Worm (Caenorhabditis elegans) whole organism, L2 larva: ENCODE results near the gene F53F8.6.
A peak's percentile ranks its signal among the peaks of the same experiment; 100 is the strongest.

Source experiments
- R02D3.7 ChIP-seq: fragments of 150-350 bp; optimal IDR thresholded peaks from 2 replicates; lab custom pipeline; 2014; ENCODE audit warnings: missing biosample characterization, missing genetic modification characterization
- Y55F3AM.14 ChIP-seq: fragments of 200-800 bp; sonication (Bioruptor generic); optimal IDR thresholded peaks from 2 replicates; lab custom pipeline; 2018; ENCODE audit warnings: mild to moderate bottlenecking, missing genetic modification characterization, missing compliant biosample characterization
- alr-1 ChIP-seq: fragments of 150-350 bp; optimal IDR thresholded peaks from 2 replicates; lab custom pipeline; 2014; ENCODE audit warnings: missing biosample characterization, missing genetic modification characterization
- aly-2 ChIP-seq: fragments of 150-350 bp; optimal IDR thresholded peaks from 2 replicates; lab custom pipeline; 2014; ENCODE audit warnings: missing biosample characterization, missing genetic modification characterization
- blmp-1 ChIP-seq: sonication (generic microtip); optimal IDR thresholded peaks from 2 replicates; lab custom pipeline; 2017; ENCODE audit warnings: missing genetic modification characterization, mild to moderate bottlenecking, missing compliant biosample characterization, antibody characterized with exemption, moderate library complexity; ENCODE audit not compliant: insufficient read depth
- ceh-16 ChIP-seq: fragments of 150-350 bp; optimal IDR thresholded peaks from 2 replicates; lab custom pipeline; 2014; ENCODE audit warnings: missing biosample characterization, missing genetic modification characterization
- ceh-82 ChIP-seq: fragments of 150-350 bp; optimal IDR thresholded peaks from 2 replicates; lab custom pipeline; 2014; ENCODE audit warnings: missing biosample characterization, missing genetic modification characterization
- crh-2 ChIP-seq: sonication (generic microtip); optimal IDR thresholded peaks from 2 replicates; lab custom pipeline; 2017; ENCODE audit warnings: missing biosample characterization, missing genetic modification characterization
- dmd-4 ChIP-seq: sonication (generic microtip); optimal IDR thresholded peaks from 2 replicates; lab custom pipeline; 2017; ENCODE audit warnings: missing biosample characterization, missing genetic modification characterization
- egl-27 ChIP-seq: sonication (generic microtip); optimal IDR thresholded peaks from 3 replicates; lab custom pipeline; 2017; ENCODE audit warnings: missing biosample characterization, missing genetic modification reagents, missing genetic modification characterization
- elt-1 ChIP-seq: fragments of 150-350 bp; optimal IDR thresholded peaks from 2 replicates; lab custom pipeline; 2014; ENCODE audit warnings: missing biosample characterization, missing genetic modification characterization
- elt-3 ChIP-seq: sonication (generic microtip); optimal IDR thresholded peaks from 2 replicates; lab custom pipeline; 2017; ENCODE audit warnings: missing biosample characterization, missing genetic modification characterization
- fos-1 ChIP-seq: fragments of 150-350 bp; optimal IDR thresholded peaks from 2 replicates; lab custom pipeline; 2014; ENCODE audit warnings: missing biosample characterization, missing genetic modification characterization
- lin-11 ChIP-seq: fragments of 150-350 bp; sonication (generic microtip); optimal IDR thresholded peaks from 2 replicates; lab custom pipeline; 2014; ENCODE audit warnings: missing biosample characterization, missing genetic modification characterization, inconsistent platforms, mixed read lengths
- lin-13 ChIP-seq: fragments of 150-350 bp; optimal IDR thresholded peaks from 2 replicates; lab custom pipeline; 2014; ENCODE audit warnings: missing biosample characterization, missing genetic modification reagents, missing genetic modification characterization
- lsy-2 ChIP-seq, 2 experiments: fragments of 150-350 bp in 1 of 2; sonication (generic microtip) in 1 of 2; optimal IDR thresholded peaks; 2 replicates each; lab custom pipeline; 2014 to 2017; ENCODE audit warnings: missing biosample characterization in 2 of 2, missing genetic modification characterization in 2 of 2
- mab-5 ChIP-seq: fragments of 150-350 bp; optimal IDR thresholded peaks from 2 replicates; lab custom pipeline; 2014; ENCODE audit warnings: missing biosample characterization, missing genetic modification characterization
- mbf-1 ChIP-seq: sonication (generic microtip); optimal IDR thresholded peaks from 2 replicates; lab custom pipeline; 2017; ENCODE audit warnings: missing biosample characterization, missing genetic modification characterization
- nhr-11 ChIP-seq: fragments of 150-350 bp; optimal IDR thresholded peaks from 2 replicates; lab custom pipeline; 2014; ENCODE audit warnings: missing biosample characterization, missing genetic modification characterization
- nhr-12 ChIP-seq: fragments of 150-350 bp; optimal IDR thresholded peaks from 2 replicates; lab custom pipeline; 2014; ENCODE audit warnings: missing biosample characterization, missing genetic modification characterization
- nhr-129 ChIP-seq: fragments of 150-350 bp; optimal IDR thresholded peaks from 2 replicates; lab custom pipeline; 2014; ENCODE audit warnings: missing biosample characterization, missing genetic modification characterization
- nhr-21 ChIP-seq: fragments of 150-350 bp; optimal IDR thresholded peaks from 2 replicates; lab custom pipeline; 2014; ENCODE audit warnings: missing biosample characterization, missing genetic modification characterization
- nhr-25 ChIP-seq: fragments of 150-350 bp; sonication (generic microtip); optimal IDR thresholded peaks from 3 replicates; lab custom pipeline; 2014; ENCODE audit warnings: missing biosample characterization, missing genetic modification characterization
- nhr-77 ChIP-seq: fragments of 150-350 bp; optimal IDR thresholded peaks from 2 replicates; lab custom pipeline; 2014; ENCODE audit warnings: missing biosample characterization, missing genetic modification characterization
- sem-4 ChIP-seq: fragments of 150-350 bp; optimal IDR thresholded peaks from 2 replicates; lab custom pipeline; 2014; ENCODE audit warnings: missing biosample characterization, missing genetic modification reagents, missing genetic modification characterization
- sma-3 ChIP-seq: sonication (generic microtip); optimal IDR thresholded peaks from 2 replicates; lab custom pipeline; 2016; ENCODE audit warnings: missing genetic modification reagents, missing genetic modification characterization, missing compliant biosample characterization
- snpc-4 ChIP-seq: fragments of 150-350 bp; optimal IDR thresholded peaks from 2 replicates; lab custom pipeline; 2014; ENCODE audit warnings: missing biosample characterization, missing genetic modification characterization
- unc-39 ChIP-seq: fragments of 150-350 bp; optimal IDR thresholded peaks from 2 replicates; lab custom pipeline; 2014; ENCODE audit warnings: missing biosample characterization, missing genetic modification characterization
- unc-55 ChIP-seq: fragments of 150-350 bp; sonication (generic microtip); optimal IDR thresholded peaks from 3 replicates; lab custom pipeline; 2014; ENCODE audit warnings: missing biosample characterization, missing genetic modification reagents, missing genetic modification characterization
- ztf-1 ChIP-seq: fragments of 200-800 bp; sonication (Bioruptor generic); conservative IDR thresholded peaks from 2 replicates; pipeline ENCODE4 v1.3.6; 2022; ENCODE audit warnings: missing genetic modification characterization, missing compliant biosample characterization

F53F8.6 gene

DNA sequence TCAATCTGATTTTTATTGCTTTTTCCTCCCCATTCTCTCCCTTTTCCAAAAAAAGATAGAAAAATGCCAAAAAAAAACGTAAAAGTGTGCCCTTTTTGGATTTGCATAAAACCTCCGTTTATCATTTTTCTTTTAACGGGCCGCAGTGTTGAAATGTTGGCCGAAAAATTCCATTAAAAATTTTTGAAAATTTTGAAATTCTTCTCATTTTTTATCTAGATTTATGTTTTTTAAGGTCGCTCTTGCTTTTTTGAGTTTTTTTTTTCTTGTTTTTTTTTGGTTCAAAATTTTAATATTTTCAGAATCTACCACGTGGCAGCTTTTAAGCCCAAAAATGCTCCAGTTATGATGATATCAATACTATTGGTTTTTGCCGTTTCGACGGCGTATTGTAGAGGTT lies 49.7 kb upstream of the F53F8.6 start, which contains the start of gene mnr-1:
Gene mnr-1, plus strand, starts transcription at position 301 of the 400 bp plus-strand sequence.
- no peak for TF ChIP-seq blmp-1 (tag; lab: Kevin White, UChicago)
- TF ChIP-seq lin-13 (GFP tag; lab: Kevin White, UChicago) = no peak
- no peak for TF ChIP-seq lsy-2 (tag; optimal IDR thresholded peaks at IDR 0.05; lab: Kevin White, UChicago)
- TF ChIP-seq ztf-1 (GFP tag; lab: Robert Waterston, UW) = no peak
- no peak for TF ChIP-seq R02D3.7 (tag; lab: Kevin White, UChicago)
- no peak for TF ChIP-seq aly-2
- no peak for TF ChIP-seq sma-3 (GFP tag; lab: Kevin White, UChicago)
- no peak for TF ChIP-seq mab-5 (tag; lab: Kevin White, UChicago)
- no peak for TF ChIP-seq nhr-129 (tag; lab: Kevin White, UChicago)
- no peak for TF ChIP-seq unc-55
- TF ChIP-seq egl-27 = no peak

DNA sequence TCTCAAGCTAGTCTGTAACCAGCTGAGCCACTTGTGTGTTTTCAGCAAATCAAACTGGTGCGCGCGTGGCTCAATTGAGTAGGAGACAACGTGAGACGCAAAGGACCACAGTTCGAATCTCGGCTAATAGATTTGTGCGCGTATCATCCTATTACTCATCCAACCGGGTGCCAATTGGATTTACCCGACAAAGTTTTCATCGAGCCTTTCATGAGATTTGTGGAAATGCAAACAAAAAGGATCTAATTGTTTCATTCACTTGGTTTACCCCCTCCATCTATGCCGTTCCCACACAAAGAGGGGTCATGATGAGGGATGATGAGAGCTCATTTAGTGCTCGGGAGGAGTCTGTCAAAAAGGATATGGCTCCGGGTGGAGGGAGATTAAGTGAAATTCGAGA lies 48.9 kb upstream of the F53F8.6 start:
- TF ChIP-seq nhr-25 (tag; lab: Kevin White, UChicago) = no peak
- no peak for TF ChIP-seq nhr-12 (tag; lab: Kevin White, UChicago)
- no peak for TF ChIP-seq nhr-11 (tag; lab: Kevin White, UChicago)
- TF ChIP-seq sem-4 (tag; lab: Kevin White, UChicago) = no peak
- no peak for TF ChIP-seq alr-1 (tag; lab: Kevin White, UChicago)
- TF ChIP-seq nhr-21 (tag; lab: Kevin White, UChicago) = no peak
- no peak for TF ChIP-seq lin-11 (tag; lab: Kevin White, UChicago)

DNA sequence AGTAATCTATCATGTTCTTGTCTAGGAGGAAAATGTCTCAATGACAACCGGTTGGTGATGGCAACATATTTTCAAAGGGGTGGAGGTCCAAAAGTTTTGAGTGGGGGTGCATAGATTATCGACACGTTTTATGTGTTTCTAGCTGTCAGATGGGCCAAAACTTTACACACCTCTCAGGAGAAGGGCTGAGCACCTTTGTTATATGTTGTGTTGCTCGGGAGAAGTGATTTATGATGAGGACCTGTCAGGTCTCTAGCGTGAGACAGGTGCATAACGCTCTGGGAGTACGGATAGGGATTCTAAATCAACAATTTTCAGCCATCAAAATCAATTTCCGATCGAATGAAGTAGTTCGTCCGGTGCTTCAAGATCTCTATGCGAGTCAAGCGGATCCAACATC lies 47.4 kb upstream of the F53F8.6 start:
- no peak for TF ChIP-seq lsy-2 (tag; optimal IDR thresholded peaks at IDR 0.05; lab: Kevin White, UChicago)
- no peak for TF ChIP-seq ceh-16 (tag; lab: Kevin White, UChicago)
- no peak for TF ChIP-seq nhr-77 (tag; lab: Kevin White, UChicago)

DNA sequence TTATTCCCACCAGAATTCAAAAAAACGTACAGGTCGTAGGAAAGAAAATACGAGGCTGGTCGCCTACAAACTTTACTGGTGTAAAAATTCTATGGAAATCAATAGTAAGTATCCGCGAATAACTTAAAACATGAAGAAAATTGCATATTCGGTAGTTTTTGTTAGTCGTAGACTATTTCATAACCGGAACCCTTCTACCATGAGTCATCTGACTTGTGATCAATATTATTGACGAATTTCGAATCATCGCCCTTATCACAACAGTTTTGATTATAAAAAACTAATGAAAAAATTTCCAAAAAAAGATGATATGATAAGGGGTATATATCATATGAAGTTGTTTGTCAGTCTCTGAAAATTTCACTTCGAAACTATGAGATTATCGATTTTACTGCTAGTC lies 44.0 kb upstream of the F53F8.6 start, which contains the start of gene W01F3.2:
Gene W01F3.2, plus strand, starts transcription at position 301 of the 400 bp plus-strand sequence.
- TF ChIP-seq crh-2 = peak; percentile 12
- TF ChIP-seq dmd-4 (tag; lab: Kevin White, UChicago) = no peak
- TF ChIP-seq nhr-11 (tag; lab: Kevin White, UChicago) = no peak
- TF ChIP-seq lin-13 (GFP tag; lab: Kevin White, UChicago) = no peak
- TF ChIP-seq fos-1 (tag; lab: Kevin White, UChicago) = peak; percentile 17

DNA sequence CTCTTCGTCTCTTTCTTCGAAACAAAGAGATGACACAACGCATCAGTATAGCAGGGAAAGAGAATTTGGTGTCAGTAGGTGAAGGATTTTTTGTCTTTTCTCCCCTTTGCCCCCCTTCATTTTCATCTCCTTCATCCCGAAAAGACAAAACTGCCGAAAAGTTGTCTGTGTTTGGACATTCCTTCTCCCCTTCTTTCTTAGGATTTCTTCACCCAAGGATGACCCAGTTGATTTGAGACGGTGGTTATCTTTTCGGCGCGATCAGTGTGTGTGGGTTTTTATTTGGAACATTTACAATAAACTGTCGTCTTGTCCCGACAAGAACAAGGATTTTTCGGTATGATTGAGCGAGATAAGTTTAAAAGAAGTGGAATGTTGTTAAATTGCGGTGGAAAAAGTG lies 41.6 kb upstream of the F53F8.6 start:
- peak; percentile 12 for TF ChIP-seq nhr-21 (tag; lab: Kevin White, UChicago)
- TF ChIP-seq R02D3.7 (tag; lab: Kevin White, UChicago) = no peak
- peak; percentile 32 for TF ChIP-seq elt-1 (tag; lab: Kevin White, UChicago)
- TF ChIP-seq aly-2 = no peak
- TF ChIP-seq, all 48 proteins: peak for 2

DNA sequence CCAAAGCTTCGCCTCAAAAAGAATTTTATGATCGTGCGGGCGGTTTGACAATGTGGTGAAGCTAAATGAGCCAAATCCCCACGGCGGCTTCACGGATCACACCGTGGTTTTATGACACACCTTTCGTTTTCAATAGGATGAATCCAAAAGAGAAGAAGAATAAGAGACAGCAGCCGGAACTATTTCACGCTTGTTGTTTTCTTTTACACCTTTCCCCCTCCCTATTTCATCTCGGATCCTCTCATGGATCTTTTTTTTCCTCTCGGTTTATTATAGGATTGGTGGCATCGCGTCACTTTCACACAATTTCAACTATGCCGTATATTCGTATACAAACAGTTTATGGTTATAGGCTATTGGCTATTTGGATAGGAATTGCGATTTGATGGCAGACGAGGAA lies 40.3 kb upstream of the F53F8.6 start:
- TF ChIP-seq mbf-1 (tag; lab: Kevin White, UChicago) (no peak), snpc-4 (no peak), unc-39 (no peak), ceh-82 (tag; lab: Kevin White, UChicago) (no peak), nhr-11 (tag; lab: Kevin White, UChicago) (no peak), mab-5 (tag; lab: Kevin White, UChicago) (no peak)

DNA sequence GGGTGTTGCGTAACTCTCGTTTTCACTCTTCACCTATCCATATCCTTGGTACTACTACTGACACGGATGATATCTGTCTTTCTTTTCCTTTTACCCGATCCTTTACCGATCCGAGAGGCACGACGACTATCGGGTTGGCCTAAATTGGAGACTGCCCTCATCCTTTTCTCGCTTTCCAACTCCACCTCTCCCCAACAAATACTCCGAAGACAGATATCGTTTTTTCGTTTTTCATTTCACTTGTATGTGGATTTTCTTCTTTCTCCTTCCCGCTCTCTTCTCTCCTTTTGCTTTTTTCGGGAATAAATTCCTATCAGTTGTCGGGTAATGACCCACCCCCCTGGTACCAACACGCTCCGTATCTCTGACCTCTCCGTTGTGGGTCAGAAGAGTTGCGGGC lies 39.1 kb upstream of the F53F8.6 start:
- TF ChIP-seq elt-3 (tag; lab: Kevin White, UChicago) (no peak), aly-2 (no peak), unc-55 (no peak), blmp-1 (tag; lab: Kevin White, UChicago) (peak; percentile 11), nhr-21 (tag; lab: Kevin White, UChicago) (peak; percentile 31), Y55F3AM.14 (GFP tag; lab: Kevin White, UChicago) (no peak)
